Fruit fly (Drosophila melanogaster) whole organism, embryonic: ENCODE measurements around the gene CG8907.

ENCODE experiments used
- CG1024 ChIP-seq: fragments of 200-800 bp; sonication (Bioruptor generic); IDR thresholded peaks from 2 replicates; pipeline ENCODE4 v1.3.6; 2022; ENCODE audit warnings: missing biosample characterization, missing genetic modification characterization
- CG10431 ChIP-seq: fragments of 200-800 bp; sonication (Bioruptor generic); optimal IDR thresholded peaks from 3 replicates; lab custom pipeline; 2018; ENCODE audit warnings: missing biosample characterization, mild to moderate bottlenecking, missing genetic modification characterization
- CG10654 ChIP-seq: fragments of 200-800 bp; sonication (Bioruptor generic); optimal IDR thresholded peaks from 2 replicates; lab custom pipeline; 2016; ENCODE audit warnings: missing biosample characterization, missing genetic modification characterization
- CG11247 ChIP-seq: fragments of 200-800 bp; sonication (Bioruptor generic); IDR thresholded peaks from 2 replicates; pipeline ENCODE4 v1.3.6; 2022; ENCODE audit warnings: missing biosample characterization, missing genetic modification characterization
- CG14441 ChIP-seq: fragments of 200-800 bp; sonication (Bioruptor generic); IDR thresholded peaks from 2 replicates; pipeline ENCODE4 v1.3.6; 2022; ENCODE audit warnings: missing biosample characterization, missing genetic modification characterization
- CG14860 ChIP-seq: fragments of 200-800 bp; sonication (Bioruptor generic); IDR thresholded peaks from 3 replicates; pipeline ENCODE4 v1.3.6; 2022; ENCODE audit warnings: missing biosample characterization, missing genetic modification characterization; ENCODE audit not compliant: partially characterized antibody
- CG15269 ChIP-seq: fragments of 200-800 bp; sonication (Bioruptor generic); optimal IDR thresholded peaks from 2 replicates; lab custom pipeline; 2018; ENCODE audit warnings: missing biosample characterization, mild to moderate bottlenecking, missing genetic modification characterization, moderate library complexity
- CG1529 ChIP-seq: fragments of 200-800 bp; sonication (Bioruptor generic); optimal IDR thresholded peaks from 3 replicates; lab custom pipeline; 2018; ENCODE audit warnings: missing biosample characterization, missing genetic modification characterization
- CG16815 ChIP-seq: fragments of 200-800 bp; sonication (Bioruptor generic); optimal IDR thresholded peaks from 3 replicates; lab custom pipeline; 2017; ENCODE audit warnings: missing biosample characterization, mild to moderate bottlenecking, missing genetic modification characterization
- CG17612 ChIP-seq: fragments of 200-800 bp; sonication (Bioruptor generic); IDR thresholded peaks from 2 replicates; pipeline ENCODE4 v1.3.6; 2022; ENCODE audit warnings: missing biosample characterization, missing genetic modification characterization
- CG17802 ChIP-seq: fragments of 200-800 bp; sonication (Bioruptor generic); optimal IDR thresholded peaks from 2 replicates; lab custom pipeline; 2018; ENCODE audit warnings: missing biosample characterization, mild to moderate bottlenecking, missing genetic modification characterization, moderate library complexity
- CG18599 ChIP-seq: fragments of 200-800 bp; sonication (Bioruptor generic); optimal IDR thresholded peaks from 3 replicates; lab custom pipeline; 2017; ENCODE audit warnings: missing biosample characterization, missing genetic modification characterization, mild to moderate bottlenecking, moderate library complexity, missing genetic modification reagents
- CG18619 ChIP-seq: fragments of 200-800 bp; sonication (Bioruptor generic); optimal IDR thresholded peaks from 3 replicates; lab custom pipeline; 2017; ENCODE audit warnings: missing biosample characterization, mild to moderate bottlenecking, missing genetic modification characterization
- CG2129 ChIP-seq: fragments of 200-800 bp; sonication (Bioruptor generic); IDR thresholded peaks from 2 replicates; pipeline ENCODE4 v1.3.6; 2022; ENCODE audit warnings: missing biosample characterization, missing genetic modification characterization; ENCODE audit not compliant: partially characterized antibody
- CG2678 ChIP-seq: fragments of 200-800 bp; sonication (Bioruptor generic); optimal IDR thresholded peaks from 3 replicates; lab custom pipeline; 2019; ENCODE audit warnings: missing biosample characterization, mild to moderate bottlenecking, missing genetic modification characterization, moderate library complexity
- CG31224 ChIP-seq: fragments of 200-800 bp; sonication (Bioruptor generic); IDR thresholded peaks from 2 replicates; pipeline ENCODE4 v1.3.6; 2022; ENCODE audit warnings: missing biosample characterization, missing genetic modification characterization
- CG33213 ChIP-seq: fragments of 200-800 bp; sonication (Bioruptor generic); optimal IDR thresholded peaks from 3 replicates; lab custom pipeline; 2016; ENCODE audit warnings: missing biosample characterization, missing genetic modification characterization
- CG3995 ChIP-seq: fragments of 200-800 bp; sonication (Bioruptor generic); optimal IDR thresholded peaks from 3 replicates; lab custom pipeline; 2016; ENCODE audit warnings: missing biosample characterization, missing genetic modification characterization
- CG4360 ChIP-seq: fragments of 200-800 bp; sonication (Bioruptor generic); IDR thresholded peaks from 2 replicates; pipeline ENCODE4 v1.3.6; 2022; ENCODE audit warnings: missing biosample characterization, missing genetic modification characterization
- CG4730 ChIP-seq: fragments of 200-800 bp; sonication (Bioruptor generic); IDR thresholded peaks from 2 replicates; pipeline ENCODE4 v1.3.6; 2022; ENCODE audit warnings: missing biosample characterization, missing genetic modification characterization
- CG6689 ChIP-seq: fragments of 200-800 bp; sonication (Bioruptor generic); IDR thresholded peaks from 2 replicates; pipeline ENCODE4 v1.3.6; 2022; ENCODE audit warnings: missing biosample characterization, missing genetic modification characterization
- CG7839 ChIP-seq: fragments of 200-800 bp; sonication (Bioruptor generic); optimal IDR thresholded peaks from 3 replicates; lab custom pipeline; 2018; ENCODE audit warnings: missing biosample characterization, mild to moderate bottlenecking, missing genetic modification characterization, moderate library complexity
- CG9609 ChIP-seq: fragments of 200-800 bp; sonication (Bioruptor generic); optimal IDR thresholded peaks from 3 replicates; lab custom pipeline; 2016; ENCODE audit warnings: missing biosample characterization, missing genetic modification characterization
- CHES-1-like ChIP-seq: fragments of 200-800 bp; sonication (Bioruptor generic); optimal IDR thresholded peaks from 2 replicates; lab custom pipeline; 2016; ENCODE audit warnings: missing biosample characterization, missing genetic modification characterization
- Doc2 ChIP-seq: fragments of 200-800 bp; sonication (Bioruptor generic); IDR thresholded peaks from 2 replicates; pipeline ENCODE4 v1.3.6; 2022; ENCODE audit warnings: missing biosample characterization, missing genetic modification characterization
- E2f1 ChIP-seq: fragments of 200-800 bp; sonication (Bioruptor generic); IDR thresholded peaks from 2 replicates; pipeline ENCODE4 v1.3.6; 2022; ENCODE audit warnings: missing biosample characterization, missing genetic modification characterization
- Jarid2 ChIP-seq: fragments of 200-800 bp; sonication (Bioruptor generic); optimal IDR thresholded peaks from 3 replicates; lab custom pipeline; 2017; ENCODE audit warnings: mild to moderate bottlenecking, missing biosample characterization, missing genetic modification reagents, missing genetic modification characterization
- Meics ChIP-seq: fragments of 200-800 bp; sonication (Bioruptor generic); optimal IDR thresholded peaks from 2 replicates; lab custom pipeline; 2017; ENCODE audit warnings: missing biosample characterization, mild to moderate bottlenecking, missing genetic modification characterization
- NK7.1 ChIP-seq: fragments of 200-800 bp; sonication (Bioruptor generic); optimal IDR thresholded peaks from 3 replicates; lab custom pipeline; 2016; ENCODE audit warnings: missing biosample characterization, missing genetic modification characterization
- Nf-YB ChIP-seq: fragments of 200-800 bp; sonication (Bioruptor generic); optimal IDR thresholded peaks from 3 replicates; lab custom pipeline; 2019; ENCODE audit warnings: missing biosample characterization, mild to moderate bottlenecking, missing genetic modification characterization, moderate library complexity
- PHDP ChIP-seq: fragments of 200-800 bp; sonication (Bioruptor generic); optimal IDR thresholded peaks from 3 replicates; lab custom pipeline; 2018; ENCODE audit warnings: missing biosample characterization, mild to moderate bottlenecking, missing genetic modification characterization, moderate library complexity
- Taf1 ChIP-seq: fragments of 200-800 bp; sonication (Bioruptor generic); IDR thresholded peaks from 2 replicates; pipeline ENCODE4 v1.3.6; 2022; ENCODE audit warnings: missing biosample characterization, missing genetic modification characterization
- abd-A ChIP-seq: fragments of 200-800 bp; sonication (Bioruptor generic); optimal IDR thresholded peaks from 3 replicates; lab custom pipeline; 2019; ENCODE audit warnings: missing biosample characterization, mild to moderate bottlenecking, missing genetic modification characterization, moderate library complexity
- chinmo ChIP-seq: fragments of 200-800 bp; sonication (Bioruptor generic); IDR thresholded peaks from 4 replicates; pipeline ENCODE4 v1.3.6; 2022; ENCODE audit warnings: missing biosample characterization, missing genetic modification characterization; ENCODE audit not compliant: partially characterized antibody
- gsb ChIP-seq: fragments of 200-800 bp; sonication (Bioruptor generic); IDR thresholded peaks from 2 replicates; pipeline ENCODE4 v1.3.6; 2022; ENCODE audit warnings: missing biosample characterization, missing genetic modification characterization
- gt ChIP-seq: fragments of 200-800 bp; sonication (Bioruptor generic); IDR thresholded peaks from 2 replicates; pipeline ENCODE4 v1.3.6; 2022; ENCODE audit warnings: missing biosample characterization, missing genetic modification characterization
- kah ChIP-seq: fragments of 200-800 bp; sonication (Bioruptor generic); optimal IDR thresholded peaks from 2 replicates; lab custom pipeline; 2018; ENCODE audit warnings: missing biosample characterization, mild to moderate bottlenecking, missing genetic modification characterization
- lmd ChIP-seq: fragments of 200-800 bp; sonication (Bioruptor generic); IDR thresholded peaks from 2 replicates; pipeline ENCODE4 v1.3.6; 2022; ENCODE audit warnings: missing biosample characterization, missing genetic modification characterization
- lov ChIP-seq, 2 experiments: fragments of 200-800 bp in 1 of 2; fragments of >200 bp in 1 of 2; sonication (Bioruptor generic) in 1 of 2; IDR thresholded peaks in 1 of 2; optimal IDR thresholded peaks in 1 of 2; 2 replicates in 1 of 2; 3 replicates in 1 of 2; pipeline versions ENCODE4 v1.3.6 to Lab custom; 2017 to 2022; ENCODE audit warnings: missing biosample characterization in 1 of 2, missing genetic modification characterization in 1 of 2
- nmo ChIP-seq: fragments of 200-800 bp; sonication (Bioruptor generic); optimal IDR thresholded peaks from 2 replicates; lab custom pipeline; 2018; ENCODE audit warnings: missing biosample characterization, mild to moderate bottlenecking, missing genetic modification characterization, moderate library complexity
- pan ChIP-seq, 4 experiments: fragments of >200 bp in 3 of 4; fragments of 200-800 bp in 1 of 4; sonication (Bioruptor generic) in 1 of 4; optimal IDR thresholded peaks in 3 of 4; IDR thresholded peaks in 1 of 4; 2 replicates each; pipeline versions ENCODE4 v1.3.6 to Lab custom; 2017 to 2022; ENCODE audit warnings: missing biosample characterization in 2 of 4, missing genetic modification characterization in 2 of 4, mixed read lengths in 1 of 4
- pfk ChIP-seq: fragments of 200-800 bp; sonication (Bioruptor generic); optimal IDR thresholded peaks from 2 replicates; lab custom pipeline; 2018; ENCODE audit warnings: missing biosample characterization, mild to moderate bottlenecking, missing genetic modification characterization, moderate library complexity
- scrt ChIP-seq: fragments of 200-800 bp; sonication (Bioruptor generic); optimal IDR thresholded peaks from 2 replicates; lab custom pipeline; 2018; ENCODE audit warnings: missing biosample characterization, mild to moderate bottlenecking, missing genetic modification characterization, moderate library complexity
- sens ChIP-seq: fragments of 200-800 bp; sonication (Bioruptor generic); peaks from one replicate; lab custom pipeline; 2016; ENCODE audit warnings: missing biosample characterization, missing genetic modification characterization
- tgo ChIP-seq: fragments of 200-800 bp; sonication (Bioruptor generic); IDR thresholded peaks from 3 replicates; pipeline ENCODE4 v1.3.6; 2022; ENCODE audit warnings: missing biosample characterization, missing genetic modification characterization
- tup ChIP-seq: fragments of 200-800 bp; sonication (Bioruptor generic); optimal IDR thresholded peaks from 2 replicates; lab custom pipeline; 2016; ENCODE audit warnings: missing biosample characterization, mild to moderate bottlenecking, missing genetic modification characterization, moderate library complexity
- wor ChIP-seq: fragments of 200-800 bp; sonication (Bioruptor generic); IDR thresholded peaks from 2 replicates; pipeline ENCODE4 v1.3.6; 2022; ENCODE audit warnings: missing biosample characterization, missing genetic modification characterization

Gene CG8907

dm6 chr3R:16986181-16987074 lies 21.6 kb upstream of the CG8907 start (continued):
- peak; percentile 93 for TF ChIP-seq tgo (GFP tag; lab: Robert Waterston, UW)
- peak; percentile 45 for TF ChIP-seq abd-A (tag; lab: Kevin White, UChicago)
- peak; percentile 98 for TF ChIP-seq CG18599 (GFP tag; lab: Kevin White, UChicago)
- peak; percentile 92 for TF ChIP-seq Doc2 (GFP tag; lab: Robert Waterston, UW)
- TF ChIP-seq CG2129 = no peak
- TF ChIP-seq Jarid2 (GFP tag; lab: Kevin White, UChicago) = peak; percentile 70
- TF ChIP-seq pfk = peak; percentile 37
- peak; percentile 84 for TF ChIP-seq nmo (GFP tag; lab: Kevin White, UChicago)
- TF ChIP-seq CG2678 (tag; lab: Kevin White, UChicago) = peak; percentile 95
- peak; percentile 54 for TF ChIP-seq CG17802 (tag; lab: Kevin White, UChicago)
- TF ChIP-seq CG17612 (GFP tag; lab: Robert Waterston, UW) = peak; percentile 96
- peak; percentile 91 for TF ChIP-seq PHDP (tag; lab: Kevin White, UChicago)
- TF ChIP-seq CG15269 = peak; percentile 97
- TF ChIP-seq CG4730 = peak; percentile 95
- peak; percentile 97 for TF ChIP-seq lmd (GFP tag; lab: Robert Waterston, UW)
- peak; percentile 91 for TF ChIP-seq CG16815 (GFP tag; lab: Kevin White, UChicago)
- TF ChIP-seq CG10431 (GFP tag; lab: Kevin White, UChicago) = peak; percentile 48
- TF ChIP-seq Nf-YB (GFP tag; lab: Kevin White, UChicago) = peak; percentile 62
- TF ChIP-seq CHES-1-like (GFP tag; lab: Kevin White, UChicago) = peak; percentile 97
- TF ChIP-seq CG11247 (GFP tag; lab: Robert Waterston, UW) = peak; percentile 97
- peak; percentile 36 for TF ChIP-seq kah (GFP tag; lab: Kevin White, UChicago)
- peak; percentile 94 for TF ChIP-seq CG31224 (GFP tag; lab: Robert Waterston, UW)
- TF ChIP-seq CG18619 (GFP tag; lab: Kevin White, UChicago) = peak; percentile 94
- TF ChIP-seq Taf1 (GFP tag; lab: Robert Waterston, UW) = peak; percentile 96
- TF ChIP-seq tup = peak; percentile 88
- no peak for TF ChIP-seq CG14860
- peak; percentile 86 for TF ChIP-seq CG10654 (GFP tag; lab: Kevin White, UChicago)
- no peak for TF ChIP-seq pan (optimal IDR thresholded peaks at IDR 0.05; lab: Kevin White, UChicago)
- TF ChIP-seq pan (GFP tag; optimal IDR thresholded peaks at IDR 0.05 in 1 of 2, IDR thresholded peaks at IDR 0.05 in 1 of 2) = peak in 1 of 2 experiments; percentile 96
- peak; percentile 94 for TF ChIP-seq E2f1 (GFP tag; lab: Robert Waterston, UW)
- TF ChIP-seq chinmo = 0 out of 4 replicates have a peak, but pooled peaks have one; percentile 49
- TF ChIP-seq sens (GFP tag; lab: Kevin White, UChicago) = peak; percentile 93
- peak; percentile 93 for TF ChIP-seq NK7.1 (GFP tag; lab: Kevin White, UChicago)
- peak; percentile 91 for TF ChIP-seq CG6689 (GFP tag; lab: Robert Waterston, UW)
- peak; percentile 95 for TF ChIP-seq gsb (GFP tag; lab: Robert Waterston, UW)
- peak; percentile 92 for TF ChIP-seq CG9609
- peak; percentile 96 for TF ChIP-seq CG7839 (tag; lab: Kevin White, UChicago)
- TF ChIP-seq Meics (GFP tag; lab: Kevin White, UChicago) = peak; percentile 95
- TF ChIP-seq CG1529 (GFP tag; lab: Kevin White, UChicago) = peak; percentile 33
- TF ChIP-seq gt (GFP tag; lab: Robert Waterston, UW) = peak; percentile 81
- TF ChIP-seq CG14441 (GFP tag; lab: Robert Waterston, UW) = peak; percentile 98
- peak; percentile 63 for TF ChIP-seq CG4360 (GFP tag; lab: Robert Waterston, UW)
- peak; percentile 87 for TF ChIP-seq wor (GFP tag; lab: Robert Waterston, UW)
- no peak for TF ChIP-seq lov (optimal IDR thresholded peaks at IDR 0.05; lab: Kevin White, UChicago)
- peak; percentile 92 for TF ChIP-seq lov (GFP tag; IDR thresholded peaks at IDR 0.05; lab: Robert Waterston, UW)
- TF ChIP-seq CG3995 = peak; percentile 82
- TF ChIP-seq scrt (GFP tag; lab: Kevin White, UChicago) = peak; percentile 87
- peak; percentile 74 for TF ChIP-seq CG1024 (GFP tag; lab: Robert Waterston, UW)
- TF ChIP-seq CG33213 (GFP tag; lab: Kevin White, UChicago) = peak; percentile 89
